Fruit fly (Drosophila melanogaster) Kc167 (cell line): Measurements from ENCODE around the gene CG4066.

Experiments
- insv ChIP-seq: fragments of >200 bp; optimal IDR thresholded peaks from 3 replicates; lab custom pipeline; 2018; ENCODE audit warnings: missing external identifiers
- psq ChIP-seq: fragments of >200 bp; optimal IDR thresholded peaks from 2 replicates; lab custom pipeline; 2017; ENCODE audit warnings: missing external identifiers
- ttk ChIP-seq: sonication (Bioruptor generic); optimal IDR thresholded peaks from 2 replicates; lab custom pipeline; 2017; ENCODE audit warnings: missing external identifiers

DNA sequence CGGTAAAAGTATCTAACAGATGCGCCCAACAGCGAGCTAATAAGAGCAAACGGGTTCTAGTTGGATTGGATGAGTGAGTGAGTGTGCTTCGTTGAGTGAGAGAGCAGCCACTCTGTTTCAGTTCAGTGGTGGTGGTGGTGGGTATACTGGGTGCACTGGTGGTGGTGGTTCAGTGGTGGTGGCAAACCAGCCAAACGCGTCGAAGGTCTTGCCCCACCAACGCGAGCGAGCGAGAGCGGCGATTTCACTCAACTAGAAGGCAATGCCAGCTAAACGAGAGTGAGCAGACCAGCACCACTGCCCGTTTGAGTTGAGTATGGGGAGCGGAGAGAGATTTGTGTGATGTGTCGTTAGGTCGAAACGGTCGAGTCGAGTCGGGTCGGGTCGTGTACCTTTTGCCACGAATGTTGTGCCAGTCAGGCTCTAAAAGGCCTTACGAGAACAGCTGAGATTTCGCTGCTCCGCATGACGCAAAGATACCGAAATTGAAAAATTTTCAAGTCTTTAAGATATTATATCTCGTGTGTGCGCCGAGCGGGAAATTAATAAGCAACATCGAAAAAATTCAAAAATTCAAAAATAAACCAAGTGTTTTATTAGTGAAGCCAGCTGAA is 30.3 kb upstream of the CG4066 start:
- TF ChIP-seq psq (lab: Kevin White, UChicago): no peak
- TF ChIP-seq insv (lab: Kevin White, UChicago): no peak
- TF ChIP-seq ttk (lab: Kevin White, UChicago): no peak
